Fruit fly (Drosophila melanogaster) whole organism, embryonic: ENCODE measurements around the gene Ada2a.

Source experiments
- BEAF-32 ChIP-seq: fragments of 200-800 bp; sonication (Bioruptor generic); optimal IDR thresholded peaks from 3 replicates; lab custom pipeline; 2017; ENCODE audit warnings: missing biosample characterization, missing genetic modification characterization, mild to moderate bottlenecking, moderate library complexity, missing genetic modification reagents
- CG10274 ChIP-seq: fragments of 200-800 bp; sonication (Bioruptor generic); optimal IDR thresholded peaks from 3 replicates; lab custom pipeline; 2017; ENCODE audit warnings: missing biosample characterization, mild to moderate bottlenecking, missing genetic modification characterization
- CG12155 ChIP-seq: fragments of 200-800 bp; sonication (Bioruptor generic); optimal IDR thresholded peaks from 3 replicates; lab custom pipeline; 2016; ENCODE audit warnings: missing biosample characterization, missing genetic modification characterization
- CG1233 ChIP-seq: fragments of 200-800 bp; sonication (Bioruptor generic); optimal IDR thresholded peaks from 4 replicates; lab custom pipeline; 2018; ENCODE audit warnings: missing biosample characterization, mild to moderate bottlenecking, missing genetic modification characterization
- CG12769 ChIP-seq: fragments of 200-800 bp; sonication (Bioruptor generic); optimal IDR thresholded peaks from 2 replicates; lab custom pipeline; 2019; ENCODE audit warnings: missing biosample characterization, mild to moderate bottlenecking, missing genetic modification characterization, moderate library complexity
- CG18599 ChIP-seq: fragments of 200-800 bp; sonication (Bioruptor generic); optimal IDR thresholded peaks from 3 replicates; lab custom pipeline; 2017; ENCODE audit warnings: missing biosample characterization, missing genetic modification characterization, mild to moderate bottlenecking, moderate library complexity, missing genetic modification reagents
- CG18764 ChIP-seq: fragments of 200-800 bp; sonication (Bioruptor generic); optimal IDR thresholded peaks from 3 replicates; lab custom pipeline; 2016; ENCODE audit warnings: missing biosample characterization, missing genetic modification characterization
- CG2120 ChIP-seq: fragments of 200-800 bp; sonication (Bioruptor generic); optimal IDR thresholded peaks from 3 replicates; lab custom pipeline; 2016; ENCODE audit warnings: missing biosample characterization, missing genetic modification characterization
- CG32532 ChIP-seq: fragments of 200-800 bp; sonication (Bioruptor generic); IDR thresholded peaks from 2 replicates; pipeline ENCODE4 v1.3.6; 2022; ENCODE audit warnings: missing biosample characterization, missing genetic modification characterization
- CG5953 ChIP-seq: fragments of 200-800 bp; sonication (Bioruptor generic); IDR thresholded peaks from 2 replicates; pipeline ENCODE4 v1.3.6; 2022; ENCODE audit warnings: missing biosample characterization, missing genetic modification characterization
- CG7556 ChIP-seq: fragments of 200-800 bp; sonication (Bioruptor generic); optimal IDR thresholded peaks from 2 replicates; lab custom pipeline; 2017; ENCODE audit warnings: missing biosample characterization, mild to moderate bottlenecking, missing genetic modification characterization
- CG9797 ChIP-seq: fragments of 200-800 bp; sonication (Bioruptor generic); optimal IDR thresholded peaks from 3 replicates; lab custom pipeline; 2018; ENCODE audit warnings: missing biosample characterization, mild to moderate bottlenecking, missing genetic modification characterization
- Dip2 ChIP-seq: fragments of 200-800 bp; sonication (Bioruptor generic); IDR thresholded peaks from 2 replicates; pipeline ENCODE4 v1.3.6; 2022; ENCODE audit warnings: missing biosample characterization, missing genetic modification characterization
- GATAe ChIP-seq: fragments of 200-800 bp; sonication (Bioruptor generic); conservative IDR thresholded peaks from 2 replicates; pipeline ENCODE4 v1.3.6; 2022; ENCODE audit warnings: missing biosample characterization, missing genetic modification characterization
- Hmr ChIP-seq: fragments of 200-800 bp; sonication (Bioruptor generic); optimal IDR thresholded peaks from 3 replicates; lab custom pipeline; 2017; ENCODE audit warnings: mild to moderate bottlenecking, missing biosample characterization, missing genetic modification reagents, missing genetic modification characterization
- Jarid2 ChIP-seq: fragments of 200-800 bp; sonication (Bioruptor generic); optimal IDR thresholded peaks from 3 replicates; lab custom pipeline; 2017; ENCODE audit warnings: mild to moderate bottlenecking, missing biosample characterization, missing genetic modification reagents, missing genetic modification characterization
- Med ChIP-seq: fragments of 200-800 bp; sonication (Bioruptor generic); peaks from one replicate; lab custom pipeline; 2016; ENCODE audit warnings: missing biosample characterization, missing genetic modification characterization, mild to moderate bottlenecking, inconsistent platforms, moderate library complexity
- Neu2 ChIP-seq: fragments of 200-800 bp; sonication (Bioruptor generic); optimal IDR thresholded peaks from 3 replicates; lab custom pipeline; 2016; ENCODE audit warnings: missing biosample characterization, missing genetic modification characterization, borderline replicate concordance
- Nf-YC ChIP-seq: fragments of 200-800 bp; optimal IDR thresholded peaks from 3 replicates; lab custom pipeline; 2019; ENCODE audit warnings: missing biosample characterization, mild to moderate bottlenecking, missing genetic modification characterization, moderate library complexity
- NfI ChIP-seq: fragments of 200-800 bp; sonication (Bioruptor generic); optimal IDR thresholded peaks from 3 replicates; lab custom pipeline; 2018; ENCODE audit warnings: missing biosample characterization, mild to moderate bottlenecking, missing genetic modification characterization, moderate library complexity
- Rfx ChIP-seq: fragments of 200-800 bp; sonication (Bioruptor generic); IDR thresholded peaks from 2 replicates; pipeline ENCODE4 v1.3.6; 2022; ENCODE audit warnings: missing biosample characterization, missing genetic modification characterization
- Six4 ChIP-seq: fragments of 200-800 bp; sonication (Bioruptor generic); optimal IDR thresholded peaks from 2 replicates; lab custom pipeline; 2016; ENCODE audit warnings: missing biosample characterization, missing genetic modification characterization
- Trl ChIP-seq, 3 experiments: fragments of >200 bp in 2 of 3; fragments of 200-800 bp in 1 of 3; sonication (Bioruptor generic) in 1 of 3; optimal IDR thresholded peaks; 2 replicates in 1 of 3; 3 replicates in 2 of 3; lab custom pipeline; 2016 to 2017; ENCODE audit warnings: missing biosample characterization in 1 of 3, missing genetic modification characterization in 1 of 3
- az2 ChIP-seq: fragments of 200-800 bp; sonication (Bioruptor generic); optimal IDR thresholded peaks from 3 replicates; lab custom pipeline; 2016; ENCODE audit warnings: missing biosample characterization, missing genetic modification characterization
- corto ChIP-seq: fragments of 200-800 bp; sonication (Bioruptor generic); optimal IDR thresholded peaks from 2 replicates; lab custom pipeline; 2016; ENCODE audit warnings: missing biosample characterization, mild to moderate bottlenecking, missing genetic modification characterization, moderate library complexity
- cwo ChIP-seq: fragments of 200-800 bp; sonication (Bioruptor generic); optimal IDR thresholded peaks from 3 replicates; lab custom pipeline; 2017; ENCODE audit warnings: missing biosample characterization, missing genetic modification characterization, mild to moderate bottlenecking, moderate library complexity, missing genetic modification reagents
- dati ChIP-seq: fragments of 200-800 bp; sonication (Bioruptor generic); IDR thresholded peaks from 2 replicates; pipeline ENCODE4 v1.3.6; 2022; ENCODE audit warnings: missing biosample characterization, missing genetic modification characterization
- en ChIP-seq: fragments of 200-800 bp; sonication (Bioruptor generic); optimal IDR thresholded peaks from 2 replicates; lab custom pipeline; 2016; ENCODE audit warnings: missing biosample characterization, missing genetic modification characterization
- exex ChIP-seq: fragments of 200-800 bp; sonication (Bioruptor generic); optimal IDR thresholded peaks from 4 replicates; lab custom pipeline; 2018; ENCODE audit warnings: missing biosample characterization, mild to moderate bottlenecking, missing genetic modification characterization, moderate library complexity
- fd96Cb ChIP-seq: fragments of 200-800 bp; sonication (Bioruptor generic); optimal IDR thresholded peaks from 2 replicates; lab custom pipeline; 2018; ENCODE audit warnings: missing biosample characterization, mild to moderate bottlenecking, missing genetic modification characterization, moderate library complexity
- grn ChIP-seq: fragments of 200-800 bp; sonication (Bioruptor generic); optimal IDR thresholded peaks from 3 replicates; lab custom pipeline; 2017; ENCODE audit warnings: missing biosample characterization, missing genetic modification characterization
- lab ChIP-seq: fragments of 200-800 bp; sonication (Bioruptor generic); optimal IDR thresholded peaks from 3 replicates; lab custom pipeline; 2017; ENCODE audit warnings: missing biosample characterization, missing genetic modification characterization, mild to moderate bottlenecking, moderate library complexity, missing genetic modification reagents
- lov ChIP-seq, 2 experiments: fragments of 200-800 bp in 1 of 2; fragments of >200 bp in 1 of 2; sonication (Bioruptor generic) in 1 of 2; IDR thresholded peaks in 1 of 2; optimal IDR thresholded peaks in 1 of 2; 2 replicates in 1 of 2; 3 replicates in 1 of 2; pipeline versions ENCODE4 v1.3.6 to Lab custom; 2017 to 2022; ENCODE audit warnings: missing biosample characterization in 1 of 2, missing genetic modification characterization in 1 of 2
- mirr ChIP-seq: fragments of 200-800 bp; sonication (Bioruptor generic); optimal IDR thresholded peaks from 3 replicates; lab custom pipeline; 2018; ENCODE audit warnings: missing biosample characterization, mild to moderate bottlenecking, missing genetic modification characterization
- ranshi ChIP-seq: fragments of 200-800 bp; sonication (Bioruptor generic); IDR thresholded peaks from 2 replicates; pipeline ENCODE4 v1.3.6; 2022; ENCODE audit warnings: missing biosample characterization, missing genetic modification characterization
- sd ChIP-seq: fragments of 200-800 bp; sonication (Bioruptor generic); optimal IDR thresholded peaks from 3 replicates; lab custom pipeline; 2018; ENCODE audit warnings: missing biosample characterization, mild to moderate bottlenecking, missing genetic modification characterization, moderate library complexity
- sr ChIP-seq: fragments of 200-800 bp; sonication (Bioruptor generic); IDR thresholded peaks from 3 replicates; pipeline ENCODE4 v1.3.6; 2022; ENCODE audit warnings: missing biosample characterization, missing genetic modification characterization
- sug ChIP-seq: fragments of 200-800 bp; optimal IDR thresholded peaks from 2 replicates; lab custom pipeline; 2019; ENCODE audit warnings: missing biosample characterization, mild to moderate bottlenecking, missing genetic modification characterization, moderate library complexity
- tna ChIP-seq: fragments of 200-800 bp; sonication (Bioruptor generic); IDR thresholded peaks from 2 replicates; pipeline ENCODE4 v1.3.6; 2022; ENCODE audit warnings: missing biosample characterization, missing genetic modification characterization; ENCODE audit not compliant: partially characterized antibody
- unpg ChIP-seq: fragments of 200-800 bp; sonication (Bioruptor generic); optimal IDR thresholded peaks from 3 replicates; lab custom pipeline; 2018; ENCODE audit warnings: missing biosample characterization, mild to moderate bottlenecking, missing genetic modification characterization, moderate library complexity

Gene Ada2a

DNA sequence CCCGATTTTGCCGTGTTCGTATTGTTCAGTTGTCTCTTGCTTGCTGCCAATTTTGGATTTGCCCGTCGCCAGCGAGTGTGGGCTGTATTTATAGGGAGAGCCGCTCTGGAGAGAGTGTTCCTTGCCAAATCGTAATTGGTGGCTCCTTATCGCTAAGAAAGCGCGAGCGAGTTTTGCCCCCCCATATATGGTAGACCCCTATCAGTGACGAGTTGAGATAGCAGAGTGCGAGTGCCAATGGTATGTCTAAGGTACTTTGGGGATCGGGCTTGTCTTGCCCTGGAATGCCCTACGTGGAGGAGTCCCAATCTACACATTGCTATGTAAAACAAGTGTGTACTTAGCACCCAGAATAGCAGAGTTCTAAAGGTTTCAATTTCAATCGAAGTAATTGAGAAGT is 24.2 kb upstream of the Ada2a start, which contains the start of gene CG7142:
Gene CG7142 (minus strand): TSS at position 29 of the 400 bp plus-strand sequence.
- TF ChIP-seq CG32532 (GFP tag; lab: Robert Waterston, UW) (no peak), Six4 (no peak), ranshi (GFP tag; lab: Robert Waterston, UW) (no peak), fd96Cb (tag; lab: Kevin White, UChicago) (no peak), Jarid2 (GFP tag; lab: Kevin White, UChicago) (no peak), lov (optimal IDR thresholded peaks at IDR 0.05; lab: Kevin White, UChicago) (no peak), lov (GFP tag; IDR thresholded peaks at IDR 0.05; lab: Robert Waterston, UW) (no peak), NfI (GFP tag; lab: Kevin White, UChicago) (no peak), tna (GFP tag; lab: Robert Waterston, UW) (no peak), sd (peak; percentile 55), Dip2 (GFP tag; lab: Robert Waterston, UW) (no peak), cwo (peak; percentile 18), CG1233 (GFP tag; lab: Kevin White, UChicago) (no peak), lab (GFP tag; lab: Kevin White, UChicago) (peak; percentile 5), CG10274 (peak; percentile 73), GATAe (0 out of 2 replicates have a peak, but pooled peaks have one; percentile 35), Nf-YC (tag; lab: Kevin White, UChicago) (peak; percentile 1), mirr (peak; percentile 31), BEAF-32 (GFP tag; lab: Kevin White, UChicago) (no peak), sug (tag; lab: Kevin White, UChicago) (peak; percentile 91), CG12769 (peak; percentile 68), grn (peak; percentile 14), sr (GFP tag; lab: Robert Waterston, UW) (no peak), exex (tag; lab: Kevin White, UChicago) (peak; percentile 56), corto (GFP tag; lab: Kevin White, UChicago) (no peak), CG5953 (GFP tag; lab: Robert Waterston, UW) (0 out of 2 replicates have a peak, but pooled peaks have one; percentile 5), Trl (optimal IDR thresholded peaks at IDR 0.05; lab: Kevin White, UChicago) (peak in 1 of 2 experiments; percentile 4), Trl (GFP tag; optimal IDR thresholded peaks at IDR 0.05; lab: Kevin White, UChicago) (no peak), CG18599 (GFP tag; lab: Kevin White, UChicago) (peak; percentile 76), Hmr (peak; percentile 21), CG12155 (GFP tag; lab: Kevin White, UChicago) (peak; percentile 7), az2 (GFP tag; lab: Kevin White, UChicago) (no peak), CG7556 (GFP tag; lab: Kevin White, UChicago) (no peak), unpg (GFP tag; lab: Kevin White, UChicago) (no peak), CG18764 (GFP tag; lab: Kevin White, UChicago) (no peak), en (GFP tag; lab: Kevin White, UChicago) (no peak), Neu2 (GFP tag; lab: Kevin White, UChicago) (no peak), CG2120 (GFP tag; lab: Kevin White, UChicago) (peak; percentile 45), Med (GFP tag; lab: Kevin White, UChicago) (peak; percentile 63), Rfx (GFP tag; lab: Robert Waterston, UW) (0 out of 2 replicates have a peak, but pooled peaks have one; percentile 25)

DNA sequence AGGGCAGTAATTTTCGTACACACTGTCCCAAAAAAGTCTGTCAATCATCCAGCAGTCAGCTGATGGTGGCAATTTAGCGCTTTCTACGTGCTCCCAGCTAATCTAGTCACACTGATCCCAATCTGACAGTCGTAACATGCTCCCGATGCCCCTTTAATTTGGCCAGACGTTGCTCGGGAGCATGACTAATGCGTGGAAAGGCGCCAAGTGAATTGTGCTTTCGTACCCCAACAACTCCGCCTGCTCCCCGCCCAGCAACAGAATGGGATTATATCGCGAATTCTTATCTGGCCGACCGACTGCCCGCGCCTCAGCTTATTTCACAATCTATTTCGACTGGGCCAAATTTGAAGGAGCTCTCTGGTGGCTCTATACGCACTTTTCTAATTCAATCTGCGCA is 22.1 kb upstream of the Ada2a start:
- TF ChIP-seq exex (tag; lab: Kevin White, UChicago): peak; percentile 13
- TF ChIP-seq dati (GFP tag; lab: Robert Waterston, UW): no peak
- peak; percentile 9 for TF ChIP-seq mirr
- peak; percentile 54 for TF ChIP-seq Med (GFP tag; lab: Kevin White, UChicago)
- TF ChIP-seq CG9797: no peak
- TF ChIP-seq sug (tag; lab: Kevin White, UChicago): peak; percentile 50
